Fruit fly (Drosophila melanogaster): Measurements from ENCODE around the gene CG14280.

- TF ChIP-seq CG1620 (GFP tag; optimal IDR thresholded peaks at IDR 0.05) (no peak), toe (GFP tag; optimal IDR thresholded peaks at IDR 0.05) (no peak), ovo (GFP tag; optimal IDR thresholded peaks at IDR 0.05) (no peak), CG11617 (GFP tag; optimal IDR thresholded peaks at IDR 0.05) (no peak)
Observed at dm6 chr3R:19282832-19283231, 26.3 kb downstream of the CG14280 start.

Data from whole organism, adult.